Fruit fly (Drosophila melanogaster): Measurements from ENCODE around the gene mthl10.

mthl10 gene

dm6 chr3L:390194-390593 is 47.5 kb upstream of the mthl10 start (continued):
- TF ChIP-seq org-1 (GFP tag; optimal IDR thresholded peaks at IDR 0.05) (no peak), inv (GFP tag; IDR thresholded peaks at IDR 0.05; ENCODE audit: partially characterized antibody) (peak; percentile 40; the same call in 1 of the 2 replicates), Ets97D (GFP tag; optimal IDR thresholded peaks at IDR 0.05) (no peak), CG6654 (GFP tag; optimal IDR thresholded peaks at IDR 0.05) (no peak), Ada2b (GFP tag; IDR thresholded peaks at IDR 0.05) (no peak), Hr51 (GFP tag; optimal IDR thresholded peaks at IDR 0.05) (no peak), sd (tag; optimal IDR thresholded peaks at IDR 0.05) (no peak), ab (GFP tag; optimal IDR thresholded peaks at IDR 0.05) (no peak), Vsx1 (GFP tag; optimal IDR thresholded peaks at IDR 0.05) (no peak), CG10147 (GFP tag; optimal IDR thresholded peaks at IDR 0.05) (no peak), Dfd (GFP tag; optimal IDR thresholded peaks at IDR 0.05) (no peak), HmgD (GFP tag; optimal IDR thresholded peaks at IDR 0.05) (no peak), CG7745 (tag; optimal IDR thresholded peaks at IDR 0.05) (no peak), CG3726 (GFP tag; IDR thresholded peaks at IDR 0.05) (no peak), CG7839 (tag; optimal IDR thresholded peaks at IDR 0.05) (no peak), kah (GFP tag; optimal IDR thresholded peaks at IDR 0.05) (no peak), CG10543 (GFP tag; optimal IDR thresholded peaks at IDR 0.05) (no peak), CG2678 (tag; optimal IDR thresholded peaks at IDR 0.05) (no peak), CG2875 (GFP tag; optimal IDR thresholded peaks at IDR 0.05) (no peak), sug (tag; optimal IDR thresholded peaks at IDR 0.05) (no peak), Gug (GFP tag; IDR thresholded peaks at IDR 0.05) (no peak), br (optimal IDR thresholded peaks at IDR 0.05) (no peak), Jarid2 (GFP tag; optimal IDR thresholded peaks at IDR 0.05) (no peak), MESR4 (GFP tag; optimal IDR thresholded peaks at IDR 0.05) (no peak), cwo (GFP tag; optimal IDR thresholded peaks at IDR 0.05) (no peak), CG9609 (GFP tag; optimal IDR thresholded peaks at IDR 0.05) (no peak), Bdp1 (GFP tag; optimal IDR thresholded peaks at IDR 0.05) (no peak), CG1529 (GFP tag; optimal IDR thresholded peaks at IDR 0.05) (no peak), BtbVII (GFP tag; optimal IDR thresholded peaks at IDR 0.05) (no peak), CG12391 (tag; optimal IDR thresholded peaks at IDR 0.05) (no peak), schlank (tag; optimal IDR thresholded peaks at IDR 0.05) (no peak), row (GFP tag; IDR thresholded peaks at IDR 0.05) (peak; percentile 37; the same call in 2 of the 3 replicates), cg (GFP tag; optimal IDR thresholded peaks at IDR 0.05) (no peak), sens (GFP tag) (peak; percentile 57), CG12236 (GFP tag; optimal IDR thresholded peaks at IDR 0.05) (no peak), H15 (GFP tag; IDR thresholded peaks at IDR 0.05) (no peak), pnt (GFP tag; optimal IDR thresholded peaks at IDR 0.05) (no peak), CTCF (GFP tag; optimal IDR thresholded peaks at IDR 0.05) (no peak), Xrp1 (GFP tag; IDR thresholded peaks at IDR 0.05) (peak; percentile 63; the same call in 1 of the 2 replicates), CG12744 (GFP tag; optimal IDR thresholded peaks at IDR 0.05) (no peak), seq (GFP tag; IDR thresholded peaks at IDR 0.05) (no peak), CG17912 (GFP tag; optimal IDR thresholded peaks at IDR 0.05) (no peak), bbx (GFP tag; IDR thresholded peaks at IDR 0.05; ENCODE audit: partially characterized antibody) (peak; percentile 50; the same call in 1 of the 2 replicates), HmgZ (tag; optimal IDR thresholded peaks at IDR 0.05) (no peak), croc (GFP tag; conservative IDR thresholded peaks at IDR 0.05) (peak; percentile 37; the same call in 2 of the 3 replicates), Lpt (GFP tag; optimal IDR thresholded peaks at IDR 0.05) (no peak), CG6254 (GFP tag; optimal IDR thresholded peaks at IDR 0.05) (no peak), hth (optimal IDR thresholded peaks at IDR 0.05) (no peak), Dip3 (GFP tag; optimal IDR thresholded peaks at IDR 0.05) (no peak), CG7372 (GFP tag; IDR thresholded peaks at IDR 0.05) (0 out of 2 replicates have a peak, but pooled peaks have one; percentile 11), CG14860 (GFP tag; IDR thresholded peaks at IDR 0.05; ENCODE audit: partially characterized antibody) (peak; percentile 45; the same call in 1 of the 3 replicates), pzg (GFP tag; optimal IDR thresholded peaks at IDR 0.05) (no peak)
